Worm (Caenorhabditis elegans) whole organism, early embryonic: Measurements from ENCODE around the gene gfrp-1.

Experiments
- B0310.2 ChIP-seq: sonication (generic microtip); optimal IDR thresholded peaks from 2 replicates; lab custom pipeline; 2016; ENCODE audit warnings: mild to moderate bottlenecking, missing genetic modification characterization, missing compliant biosample characterization
- ama-1 ChIP-seq: fragments of 150-350 bp; optimal IDR thresholded peaks from 2 replicates; lab custom pipeline; 2014
- ceh-13 ChIP-seq: fragments of 200-800 bp; sonication (Bioruptor generic); optimal IDR thresholded peaks from 2 replicates; lab custom pipeline; 2018; ENCODE audit warnings: mild to moderate bottlenecking, missing genetic modification characterization, missing compliant biosample characterization
- ceh-36 ChIP-seq: sonication (generic microtip); optimal IDR thresholded peaks from 2 replicates; lab custom pipeline; 2016; ENCODE audit warnings: missing genetic modification characterization, inconsistent platforms, missing compliant biosample characterization
- ets-7 ChIP-seq: sonication (generic microtip); optimal IDR thresholded peaks from 2 replicates; lab custom pipeline; 2016; ENCODE audit warnings: missing genotype, missing genetic modification characterization, missing compliant biosample characterization
- flt-1 ChIP-seq: fragments of 200-800 bp; sonication (Bioruptor generic); IDR thresholded peaks from 2 replicates; pipeline ENCODE4 v1.3.6; 2022; ENCODE audit warnings: missing genetic modification characterization, missing compliant biosample characterization
- hnd-1 ChIP-seq: sonication (generic microtip); optimal IDR thresholded peaks from 2 replicates; lab custom pipeline; 2016; ENCODE audit warnings: missing genetic modification characterization, missing compliant biosample characterization
- sea-1 ChIP-seq: fragments of 200-800 bp; sonication (Bioruptor generic); conservative IDR thresholded peaks from 2 replicates; pipeline ENCODE4 v1.3.6; 2022; ENCODE audit warnings: missing genetic modification characterization, missing compliant biosample characterization
- tra-4 ChIP-seq: sonication (generic microtip); optimal IDR thresholded peaks from 2 replicates; lab custom pipeline; 2017; ENCODE audit warnings: missing genetic modification characterization, missing compliant biosample characterization

ce11 chrIV:164777-165176 lies 38.6 kb upstream of the gfrp-1 start, which contains the start of gene cutl-24:
- TF ChIP-seq ets-7 (tag; lab: Kevin White, UChicago), result no peak
- no peak for TF ChIP-seq ceh-13 (GFP tag; lab: Kevin White, UChicago)
- TF ChIP-seq ama-1 (lab: Kevin White, UChicago), result no peak
- no peak for TF ChIP-seq hnd-1 (tag; lab: Kevin White, UChicago)
- no peak for TF ChIP-seq flt-1 (GFP tag; lab: Robert Waterston, UW)
- no peak for TF ChIP-seq ceh-36
- no peak for TF ChIP-seq B0310.2
- TF ChIP-seq tra-4 (tag; lab: Kevin White, UChicago), result no peak
- no peak for TF ChIP-seq sea-1 (GFP tag; lab: Robert Waterston, UW)
